Worm (Caenorhabditis elegans): ENCODE measurements around the gene coel-1.
A peak's percentile ranks its signal among the peaks of the same experiment; 100 is the strongest.

coel-1 gene

ce11 chrX:4263820-4264219 is 1.6 kb upstream of the coel-1 start:
- TF ChIP-seq fkh-4 (tag; optimal IDR thresholded peaks at IDR 0.05; ENCODE audit: borderline replicate concordance) (no peak), irx-1 (tag; optimal IDR thresholded peaks at IDR 0.05) (no peak), lin-15B (tag; optimal IDR thresholded peaks at IDR 0.05) (no peak), swsn-7 (tag; optimal IDR thresholded peaks at IDR 0.05) (no peak), hlh-4 (tag; optimal IDR thresholded peaks at IDR 0.05) (no peak), nhr-90 (tag; optimal IDR thresholded peaks at IDR 0.05; ENCODE audit: poor library complexity) (no peak), efl-1 (optimal IDR thresholded peaks at IDR 0.05) (no peak), efl-1 (GFP tag; optimal IDR thresholded peaks at IDR 0.05 in 1 of 2) (no peak), nhr-28 (tag; optimal IDR thresholded peaks at IDR 0.05) (no peak), nhr-19 (GFP tag; conservative IDR thresholded peaks at IDR 0.05) (no peak), sptf-1 (tag; optimal IDR thresholded peaks at IDR 0.05) (no peak), snu-23 (GFP tag; optimal IDR thresholded peaks at IDR 0.05) (no peak), C34B4.2 (tag; optimal IDR thresholded peaks at IDR 0.05) (no peak), lin-35 (GFP tag; optimal IDR thresholded peaks at IDR 0.05) (no peak)

ce11 chrX:4266178-4266931 is 892 bp downstream of the coel-1 start:
- TF ChIP-seq nhr-20 (tag; optimal IDR thresholded peaks at IDR 0.05) (peak; percentile 46), nhr-71 (tag; optimal IDR thresholded peaks at IDR 0.05) (peak; percentile 71), aha-1 (tag; optimal IDR thresholded peaks at IDR 0.05) (no peak), elt-2 (tag; optimal IDR thresholded peaks at IDR 0.05) (peak; percentile 26), nhr-85 (tag) (peak; percentile 38), xbp-1 (tag; optimal IDR thresholded peaks at IDR 0.05) (peak; percentile 2), tlp-1 (tag; optimal IDR thresholded peaks at IDR 0.05) (no peak), ztf-4 (tag; optimal IDR thresholded peaks at IDR 0.05) (no peak), lin-14 (GFP tag; optimal IDR thresholded peaks at IDR 0.05) (peak; percentile 53), lin-39 (tag; optimal IDR thresholded peaks at IDR 0.05) (peak; percentile 35), blmp-1 (tag; optimal IDR thresholded peaks at IDR 0.05) (peak; percentile 89), lin-35 (GFP tag; optimal IDR thresholded peaks at IDR 0.05) (peak in 1 of 2 experiments; percentile 64), lsy-2 (tag; optimal IDR thresholded peaks at IDR 0.05) (peak in 1 of 2 experiments; percentile 9), unc-130 (tag; optimal IDR thresholded peaks at IDR 0.05) (no peak), fkh-8 (tag; optimal IDR thresholded peaks at IDR 0.05) (no peak), dsc-1 (tag; optimal IDR thresholded peaks at IDR 0.05) (no peak), sox-4 (tag; optimal IDR thresholded peaks at IDR 0.05) (no peak), mep-1 (tag; optimal IDR thresholded peaks at IDR 0.05) (peak; percentile 3), ets-5 (GFP tag; IDR thresholded peaks at IDR 0.05) (no peak), mdl-1 (tag; optimal IDR thresholded peaks at IDR 0.05) (peak in 1 of 2 experiments; percentile 38), rnt-1 (tag; optimal IDR thresholded peaks at IDR 0.05) (peak; percentile 45), irx-1 (tag; optimal IDR thresholded peaks at IDR 0.05) (no peak), lin-15B (tag; optimal IDR thresholded peaks at IDR 0.05) (no peak), snu-23 (GFP tag; optimal IDR thresholded peaks at IDR 0.05) (peak; percentile 16), Y116A8C.19 (tag; optimal IDR thresholded peaks at IDR 0.05; ENCODE audit: borderline replicate concordance) (no peak), ces-1 (GFP tag; optimal IDR thresholded peaks at IDR 0.05) (no peak)

ce11 chrX:4268396-4268795 is 2.9 kb downstream of the coel-1 start:
- TF ChIP-seq elt-2 (tag; optimal IDR thresholded peaks at IDR 0.05) (peak; percentile 43), unc-86 (tag; optimal IDR thresholded peaks at IDR 0.05) (no peak)

- no peak for TF ChIP-seq zip-4 (GFP tag; optimal IDR thresholded peaks at IDR 0.05)
- no peak for TF ChIP-seq pqm-1 (tag; optimal IDR thresholded peaks at IDR 0.05)
- no peak for TF ChIP-seq sptf-1 (tag; optimal IDR thresholded peaks at IDR 0.05)
- TF ChIP-seq hpl-2 (GFP tag; optimal IDR thresholded peaks at IDR 0.05): no peak
- no peak for TF ChIP-seq nhr-11 (tag; optimal IDR thresholded peaks at IDR 0.05)
- TF ChIP-seq nhr-47 (tag; optimal IDR thresholded peaks at IDR 0.05): no peak
- no peak for TF ChIP-seq efl-1 (optimal IDR thresholded peaks at IDR 0.05)
- no peak for TF ChIP-seq efl-1 (GFP tag; optimal IDR thresholded peaks at IDR 0.05 in 1 of 2)
- TF ChIP-seq lin-15B (tag; optimal IDR thresholded peaks at IDR 0.05): no peak
- no peak for TF ChIP-seq unc-86 (tag; optimal IDR thresholded peaks at IDR 0.05)
- TF ChIP-seq ceh-8 (GFP tag; optimal IDR thresholded peaks at IDR 0.05): no peak
- no peak for TF ChIP-seq tbx-2 (tag; optimal IDR thresholded peaks at IDR 0.05)
- TF ChIP-seq ama-1 (optimal IDR thresholded peaks at IDR 0.05): no peak
- TF ChIP-seq lin-35 (GFP tag; optimal IDR thresholded peaks at IDR 0.05): no peak
Measured at ce11 chrX:4273614-4274013, 8.2 kb downstream of the coel-1 start, which contains the start of gene C52B9.10. Gene C52B9.10 (plus strand): TSS chrX:4273914.
